Worm (Caenorhabditis elegans) whole organism, L3 larva: Measurements from ENCODE around the gene oac-56.

Source experiments
- aly-2 ChIP-seq: fragments of 150-350 bp; optimal IDR thresholded peaks from 2 replicates; lab custom pipeline; 2014; ENCODE audit warnings: missing biosample characterization, missing genetic modification characterization
- ama-1 ChIP-seq: fragments of 150-350 bp; optimal IDR thresholded peaks from 2 replicates; lab custom pipeline; 2018
- ceh-28 ChIP-seq: fragments of 150-350 bp; optimal IDR thresholded peaks from 2 replicates; lab custom pipeline; 2014; ENCODE audit warnings: missing biosample characterization, missing genetic modification reagents, missing genetic modification characterization
- elt-1 ChIP-seq: fragments of 150-350 bp; optimal IDR thresholded peaks from 2 replicates; lab custom pipeline; 2014; ENCODE audit warnings: missing biosample characterization, missing genetic modification characterization
- fkh-10 ChIP-seq: sonication (generic microtip); optimal IDR thresholded peaks from 2 replicates; lab custom pipeline; 2017; ENCODE audit warnings: missing biosample characterization, missing genetic modification reagents, missing genetic modification characterization
- hmg-11 ChIP-seq: sonication (generic microtip); optimal IDR thresholded peaks from 2 replicates; lab custom pipeline; 2016; ENCODE audit warnings: missing genetic modification characterization, missing compliant biosample characterization
- lsy-12 ChIP-seq: sonication (generic microtip); optimal IDR thresholded peaks from 2 replicates; lab custom pipeline; 2016; ENCODE audit warnings: mild to moderate bottlenecking, missing genetic modification characterization, missing compliant biosample characterization
- nfya-1 ChIP-seq: sonication (generic microtip); optimal IDR thresholded peaks from 2 replicates; lab custom pipeline; 2017; ENCODE audit warnings: missing genetic modification characterization, mild to moderate bottlenecking, missing compliant biosample characterization, antibody characterized with exemption, moderate library complexity; ENCODE audit not compliant: insufficient read depth
- nhr-11 ChIP-seq: fragments of 150-350 bp; optimal IDR thresholded peaks from 2 replicates; lab custom pipeline; 2014; ENCODE audit warnings: missing biosample characterization, missing genetic modification characterization
- pha-4 ChIP-seq: fragments of 150-350 bp; optimal IDR thresholded peaks from 2 replicates; lab custom pipeline; 2014; ENCODE audit warnings: missing biosample characterization, missing genetic modification reagents, missing genetic modification characterization
- snpc-4 ChIP-seq: fragments of 150-350 bp; optimal IDR thresholded peaks from 2 replicates; lab custom pipeline; 2014; ENCODE audit warnings: missing biosample characterization, missing genetic modification characterization
- unc-62 ChIP-seq: fragments of 150-350 bp; sonication (generic microtip); optimal IDR thresholded peaks from 4 replicates; lab custom pipeline; 2014; ENCODE audit warnings: missing biosample characterization, missing genetic modification reagents, missing genetic modification characterization
- ztf-4 ChIP-seq: fragments of 150-350 bp; optimal IDR thresholded peaks from 2 replicates; lab custom pipeline; 2014; ENCODE audit warnings: missing biosample characterization, missing genetic modification characterization

- no peak for TF ChIP-seq fkh-10 (GFP tag; lab: Kevin White, UChicago)
- no peak for TF ChIP-seq unc-62 (GFP tag; lab: Kevin White, UChicago)
- no peak for TF ChIP-seq snpc-4 (tag; lab: Kevin White, UChicago)
- TF ChIP-seq ztf-4 = no peak
- no peak for TF ChIP-seq ama-1 (lab: Kevin White, UChicago)
- no peak for TF ChIP-seq nfya-1 (tag; lab: Kevin White, UChicago)
- TF ChIP-seq nhr-11 (tag; lab: Kevin White, UChicago) = no peak
- TF ChIP-seq hmg-11 (tag; lab: Kevin White, UChicago) = no peak
- no peak for TF ChIP-seq pha-4 (tag; lab: Kevin White, UChicago)
- no peak for TF ChIP-seq ceh-28 (tag; lab: Kevin White, UChicago)
- no peak for TF ChIP-seq aly-2 (tag; lab: Kevin White, UChicago)
- no peak for TF ChIP-seq elt-1
- TF ChIP-seq lsy-12 (tag; lab: Kevin White, UChicago) = no peak
These were observed 12.8 kb downstream of the oac-56 start, which contains the start of gene Y67A10A.2 for ce11 chrIV:14337757-14338156.
